Worm (Caenorhabditis elegans): ENCODE data around the gene K02D10.1.

DNA sequence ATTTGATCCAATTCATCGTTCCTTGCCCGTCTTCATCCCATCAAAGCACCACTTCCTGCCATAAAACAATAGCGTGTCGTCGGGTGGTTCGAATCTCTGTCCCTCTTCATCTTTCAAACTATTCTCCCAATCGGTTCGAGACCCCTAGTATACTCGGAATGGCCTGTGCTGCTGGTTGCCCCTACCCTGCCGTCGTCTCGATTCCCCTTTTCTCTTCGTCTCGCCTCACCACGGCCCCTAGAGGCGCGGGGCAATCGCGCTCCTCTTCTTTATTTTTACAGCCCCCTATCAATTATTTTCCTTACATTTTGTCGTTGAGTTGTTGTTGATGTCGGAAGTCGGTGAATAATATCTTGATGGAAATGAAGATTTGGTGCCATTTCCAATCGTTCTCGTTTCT lies 19.4 kb downstream of the K02D10.1 start:
- TF ChIP-seq pqm-1 (tag; optimal IDR thresholded peaks at IDR 0.05) (no peak), tbx-7 (tag; optimal IDR thresholded peaks at IDR 0.05) (no peak), unc-55 (GFP tag; optimal IDR thresholded peaks at IDR 0.05) (no peak), ceh-2 (tag; optimal IDR thresholded peaks at IDR 0.05) (no peak), ceh-31 (tag; optimal IDR thresholded peaks at IDR 0.05) (peak; percentile 29)
